Worm (Caenorhabditis elegans) whole organism, L4 larva: Measurements from ENCODE around the gene F49E12.12.

Experiments used
- F10B5.3 ChIP-seq: sonication (generic microtip); optimal IDR thresholded peaks from 2 replicates; lab custom pipeline; 2016; ENCODE audit warnings: mild to moderate bottlenecking, missing genetic modification characterization, missing compliant biosample characterization
- F44E2.7 ChIP-seq: fragments of 200-800 bp; sonication (Bioruptor generic); IDR thresholded peaks from 2 replicates; pipeline ENCODE4 v2.1.2; 2022; ENCODE audit warnings: missing genetic modification characterization, missing compliant biosample characterization
- F49E8.2 ChIP-seq: sonication (generic microtip); optimal IDR thresholded peaks from 2 replicates; lab custom pipeline; 2016; ENCODE audit warnings: missing compliant biosample characterization, mild to moderate bottlenecking, missing genetic modification characterization, borderline replicate concordance
- R02D3.7 ChIP-seq: fragments of 150-350 bp; sonication (generic microtip); optimal IDR thresholded peaks from 3 replicates; lab custom pipeline; 2014; ENCODE audit warnings: missing biosample characterization, missing genetic modification characterization
- T26A8.4 ChIP-seq: fragments of 200-800 bp; sonication (Bioruptor generic); IDR thresholded peaks from 2 replicates; pipeline ENCODE4 v1.3.6; 2022; ENCODE audit warnings: missing genetic modification characterization, missing compliant biosample characterization
- Y48G9A.11 ChIP-seq: fragments of 200-800 bp; sonication (Bioruptor generic); IDR thresholded peaks from 2 replicates; pipeline ENCODE4 v1.3.6; 2022; ENCODE audit warnings: missing genetic modification reagents, missing genetic modification characterization, missing compliant biosample characterization
- ZK337.2 ChIP-seq: fragments of 200-800 bp; sonication (Bioruptor generic); IDR thresholded peaks from 2 replicates; pipeline ENCODE4 v1.3.6; 2022; ENCODE audit warnings: missing genetic modification reagents, missing genetic modification characterization, missing compliant biosample characterization
- ZK546.5 ChIP-seq, 2 experiments: sonication (generic microtip); optimal IDR thresholded peaks; 2 replicates each; lab custom pipeline; 2017; ENCODE audit warnings: missing biosample characterization in 2 of 2, missing genetic modification characterization in 2 of 2
- aha-1 ChIP-seq: fragments of 150-350 bp; peaks from one replicate; lab custom pipeline; 2014; ENCODE audit warnings: missing biosample characterization, missing genetic modification characterization
- arid-1 ChIP-seq: fragments of 200-800 bp; sonication (Bioruptor generic); conservative IDR thresholded peaks from 2 replicates; pipeline ENCODE4 v1.3.6; 2022; ENCODE audit warnings: missing genetic modification reagents, missing genetic modification characterization, missing compliant biosample characterization
- ces-1 ChIP-seq: fragments of 150-350 bp; sonication (generic microtip); optimal IDR thresholded peaks from 4 replicates; lab custom pipeline; 2014; ENCODE audit warnings: missing biosample characterization, missing genetic modification reagents, missing genetic modification characterization
- daf-12 ChIP-seq: fragments of 150-350 bp; optimal IDR thresholded peaks from 2 replicates; lab custom pipeline; 2014; ENCODE audit warnings: missing biosample characterization, missing genetic modification reagents, missing genetic modification characterization
- daf-16 ChIP-seq, 3 experiments: sonication (generic microtip); optimal IDR thresholded peaks; 2 replicates each; lab custom pipeline; 2016 to 2017; ENCODE audit warnings: missing genetic modification characterization in 3 of 3, missing genetic modification reagents in 3 of 3, mild to moderate bottlenecking in 2 of 3, missing compliant biosample characterization in 2 of 3, missing biosample characterization in 1 of 3, moderate library complexity in 1 of 3
- dpl-1 ChIP-seq: fragments of 150-350 bp; optimal IDR thresholded peaks from 2 replicates; lab custom pipeline; 2014; ENCODE audit warnings: missing biosample characterization, missing genetic modification reagents, missing genetic modification characterization
- dve-1 ChIP-seq: sonication (generic microtip); optimal IDR thresholded peaks from 2 replicates; lab custom pipeline; 2017; ENCODE audit warnings: antibody characterized with exemption, mild to moderate bottlenecking, missing genetic modification characterization, missing compliant biosample characterization; ENCODE audit not compliant: insufficient read depth
- gei-8 ChIP-seq: fragments of 200-800 bp; sonication (Bioruptor generic); optimal IDR thresholded peaks from 2 replicates; lab custom pipeline; 2018; ENCODE audit warnings: mild to moderate bottlenecking, missing genetic modification characterization, missing compliant biosample characterization
- hmg-1.1 ChIP-seq: fragments of 200-800 bp; sonication (Bioruptor generic); IDR thresholded peaks from 2 replicates; pipeline ENCODE4 v1.3.6; 2022; ENCODE audit warnings: missing genetic modification reagents, missing genetic modification characterization, missing compliant biosample characterization
- lin-29 ChIP-seq: fragments of 200-800 bp; sonication (Bioruptor generic); IDR thresholded peaks from 2 replicates; pipeline ENCODE4 v1.3.6; 2022; ENCODE audit warnings: missing genetic modification reagents, missing genetic modification characterization, missing compliant biosample characterization
- lin-39 ChIP-seq: fragments of 150-350 bp; optimal IDR thresholded peaks from 2 replicates; lab custom pipeline; 2014; ENCODE audit warnings: missing biosample characterization, missing genetic modification reagents, missing genetic modification characterization
- lsy-2 ChIP-seq, 2 experiments: fragments of 150-350 bp in 1 of 2; sonication (generic microtip) in 1 of 2; optimal IDR thresholded peaks; 2 replicates each; lab custom pipeline; 2014 to 2017; ENCODE audit warnings: missing biosample characterization in 2 of 2, missing genetic modification characterization in 2 of 2
- mdt-29 ChIP-seq: fragments of 200-800 bp; sonication (Bioruptor generic); IDR thresholded peaks from 2 replicates; pipeline ENCODE4 v1.3.6; 2022; ENCODE audit warnings: missing genetic modification reagents, missing genetic modification characterization, missing compliant biosample characterization
- mep-1 ChIP-seq: fragments of 150-350 bp; sonication (generic microtip); optimal IDR thresholded peaks from 3 replicates; lab custom pipeline; 2014; ENCODE audit warnings: missing biosample characterization, missing genetic modification characterization
- mxl-2 ChIP-seq: fragments of 200-800 bp; sonication (Bioruptor generic); conservative IDR thresholded peaks from 2 replicates; pipeline ENCODE4 v1.3.6; 2022; ENCODE audit warnings: missing genetic modification reagents, missing genetic modification characterization, missing compliant biosample characterization
- mxl-3 ChIP-seq: fragments of 200-800 bp; sonication (Bioruptor generic); optimal IDR thresholded peaks from 2 replicates; lab custom pipeline; 2018; ENCODE audit warnings: mild to moderate bottlenecking, missing genetic modification characterization, missing compliant biosample characterization
- nhr-10 ChIP-seq: fragments of 150-350 bp; optimal IDR thresholded peaks from 2 replicates; lab custom pipeline; 2014; ENCODE audit warnings: missing biosample characterization, missing genetic modification characterization
- nhr-102 ChIP-seq: sonication (generic microtip); optimal IDR thresholded peaks from 2 replicates; lab custom pipeline; 2016; ENCODE audit warnings: mild to moderate bottlenecking, missing genetic modification characterization, moderate library complexity, missing compliant biosample characterization
- nhr-28 ChIP-seq: fragments of 150-350 bp; optimal IDR thresholded peaks from 2 replicates; lab custom pipeline; 2014; ENCODE audit warnings: missing biosample characterization, missing genetic modification characterization
- nhr-41 ChIP-seq: fragments of 200-800 bp; sonication (Bioruptor generic); IDR thresholded peaks from 2 replicates; pipeline ENCODE4 v1.3.6; 2022; ENCODE audit warnings: missing genetic modification reagents, missing genetic modification characterization, missing compliant biosample characterization
- nhr-6 ChIP-seq: fragments of 150-350 bp; optimal IDR thresholded peaks from 2 replicates; lab custom pipeline; 2014; ENCODE audit warnings: missing biosample characterization, missing genetic modification characterization
- php-3 ChIP-seq: fragments of 200-800 bp; sonication (Bioruptor generic); IDR thresholded peaks from 2 replicates; pipeline ENCODE4 v1.3.6; 2022; ENCODE audit warnings: missing genetic modification reagents, missing genetic modification characterization, missing compliant biosample characterization
- rbr-2 ChIP-seq: sonication (generic microtip); optimal IDR thresholded peaks from 2 replicates; lab custom pipeline; 2016; ENCODE audit warnings: missing genotype, missing genetic modification characterization, missing compliant biosample characterization
- saeg-2 ChIP-seq: fragments of 200-800 bp; sonication (Bioruptor generic); IDR thresholded peaks from 2 replicates; pipeline ENCODE4 v1.3.6; 2022; ENCODE audit warnings: missing genetic modification reagents, missing genetic modification characterization, missing compliant biosample characterization
- sdz-12 ChIP-seq: fragments of 200-800 bp; sonication (Bioruptor generic); optimal IDR thresholded peaks from 2 replicates; lab custom pipeline; 2018; ENCODE audit warnings: mild to moderate bottlenecking, missing genetic modification characterization, missing compliant biosample characterization
- snpc-1.2 ChIP-seq: fragments of 200-800 bp; sonication (Bioruptor generic); IDR thresholded peaks from 2 replicates; pipeline ENCODE4 v1.3.6; 2022; ENCODE audit warnings: missing genetic modification reagents, missing genetic modification characterization, missing compliant biosample characterization
- unc-130 ChIP-seq: sonication (generic microtip); optimal IDR thresholded peaks from 2 replicates; lab custom pipeline; 2016; ENCODE audit warnings: missing genetic modification reagents, missing genetic modification characterization, missing compliant biosample characterization
- unc-39 ChIP-seq: sonication (generic microtip); optimal IDR thresholded peaks from 2 replicates; lab custom pipeline; 2017; ENCODE audit warnings: missing biosample characterization, missing genetic modification characterization
- unc-62 ChIP-seq, 3 experiments: fragments of 150-350 bp in 1 of 3; sonication (generic microtip); optimal IDR thresholded peaks in 2 of 3; peaks in 1 of 3; 1 replicate in 1 of 3; 2 replicates in 2 of 3; lab custom pipeline; 2014 to 2017; ENCODE audit warnings: missing biosample characterization in 3 of 3, missing genetic modification characterization in 3 of 3, missing genetic modification reagents in 3 of 3, missing genotype in 1 of 3
- zfp-3 ChIP-seq: fragments of 200-800 bp; sonication (Bioruptor generic); conservative IDR thresholded peaks from 2 replicates; pipeline ENCODE4 v1.3.6; 2022; ENCODE audit warnings: missing genetic modification reagents, missing genetic modification characterization, missing compliant biosample characterization
- ztf-7 ChIP-seq: fragments of 150-350 bp; optimal IDR thresholded peaks from 2 replicates; lab custom pipeline; 2014; ENCODE audit warnings: missing biosample characterization, missing genetic modification characterization

Gene F49E12.12

ce11 chrII:8420775-8421388 is 39.6 kb downstream of the F49E12.12 start:
- TF ChIP-seq F10B5.3: no peak
- TF ChIP-seq ztf-7 (tag; lab: Kevin White, UChicago): peak; percentile 82
- TF ChIP-seq F44E2.7 (GFP tag; lab: Robert Waterston, UW): no peak
- peak; percentile 39 for TF ChIP-seq mep-1 (tag; lab: Kevin White, UChicago)
- TF ChIP-seq ces-1 (GFP tag; lab: Kevin White, UChicago): no peak

ce11 chrII:8428758-8428946 is 47.4 kb downstream of the F49E12.12 start, which contains the start of gene F14E5.2:
Gene F14E5.2, minus strand, starts transcription at chrII:8428858.
- no peak for TF ChIP-seq mxl-3 (GFP tag; lab: Kevin White, UChicago)
- TF ChIP-seq mdt-29 (GFP tag; lab: Robert Waterston, UW): no peak
- no peak for TF ChIP-seq T26A8.4 (GFP tag; lab: Robert Waterston, UW)
- no peak for TF ChIP-seq mep-1 (tag; lab: Kevin White, UChicago)
- TF ChIP-seq lin-29 (GFP tag; lab: Robert Waterston, UW): no peak
- no peak for TF ChIP-seq ZK546.5 (tag; optimal IDR thresholded peaks at IDR 0.05; lab: Kevin White, UChicago)
- no peak for TF ChIP-seq mxl-2 (GFP tag; lab: Robert Waterston, UW)
- no peak for TF ChIP-seq aha-1 (tag; lab: Kevin White, UChicago)
- TF ChIP-seq nhr-41 (GFP tag; lab: Robert Waterston, UW): no peak
- TF ChIP-seq snpc-1.2 (GFP tag; lab: Robert Waterston, UW): no peak
- no peak for TF ChIP-seq nhr-10 (tag; lab: Kevin White, UChicago)
- TF ChIP-seq ces-1 (GFP tag; lab: Kevin White, UChicago): no peak
- TF ChIP-seq zfp-3 (GFP tag; lab: Robert Waterston, UW): no peak

- TF ChIP-seq Y48G9A.11 (GFP tag; lab: Robert Waterston, UW): no peak
- no peak for TF ChIP-seq ZK546.5 (tag; optimal IDR thresholded peaks at IDR 0.05; lab: Kevin White, UChicago)
- peak; percentile 52 for TF ChIP-seq F49E8.2 (tag; lab: Kevin White, UChicago)
- TF ChIP-seq T26A8.4 (GFP tag; lab: Robert Waterston, UW): no peak
- peak; percentile 7 for TF ChIP-seq mxl-3 (GFP tag; lab: Kevin White, UChicago)
- TF ChIP-seq R02D3.7: no peak
- no peak for TF ChIP-seq sdz-12 (GFP tag; lab: Kevin White, UChicago)
- no peak for TF ChIP-seq daf-16 (GFP tag; optimal IDR thresholded peaks at IDR 0.05; lab: Kevin White, UChicago)
- TF ChIP-seq daf-16 (tag; optimal IDR thresholded peaks at IDR 0.05; lab: Kevin White, UChicago): peak; percentile 8
- no peak for TF ChIP-seq lin-39
- TF ChIP-seq ZK337.2: no peak
- no peak for TF ChIP-seq dve-1 (tag; lab: Kevin White, UChicago)
- no peak for TF ChIP-seq unc-62 (GFP tag; optimal IDR thresholded peaks at IDR 0.05 in 1 of 2; lab: Kevin White, UChicago)
- no peak for TF ChIP-seq unc-62 (tag; optimal IDR thresholded peaks at IDR 0.05; lab: Kevin White, UChicago)
- TF ChIP-seq gei-8 (GFP tag; lab: Kevin White, UChicago): no peak
- TF ChIP-seq hmg-1.1: peak; percentile 36; the same call in 1 of the 2 replicates
- TF ChIP-seq unc-130 (GFP tag; lab: Kevin White, UChicago): peak; percentile 14
- TF ChIP-seq ztf-7 (tag; lab: Kevin White, UChicago): no peak
- no peak for TF ChIP-seq rbr-2 (tag; lab: Kevin White, UChicago)
- TF ChIP-seq F44E2.7 (GFP tag; lab: Robert Waterston, UW): no peak
- TF ChIP-seq nhr-102 (tag; lab: Kevin White, UChicago): no peak
- TF ChIP-seq php-3 (GFP tag; lab: Robert Waterston, UW): no peak
- no peak for TF ChIP-seq nhr-6 (tag; lab: Kevin White, UChicago)
- peak in 1 of 2 experiments; percentile 43 for TF ChIP-seq lsy-2 (tag; optimal IDR thresholded peaks at IDR 0.05; lab: Kevin White, UChicago)
- peak; percentile 24 for TF ChIP-seq dpl-1 (GFP tag; lab: Kevin White, UChicago)
- no peak for TF ChIP-seq arid-1 (GFP tag; lab: Robert Waterston, UW)
- peak; percentile 19 for TF ChIP-seq nhr-28 (tag; lab: Kevin White, UChicago)
- TF ChIP-seq unc-39: no peak
- no peak for TF ChIP-seq saeg-2 (GFP tag; lab: Robert Waterston, UW)
- TF ChIP-seq daf-12 (tag; lab: Kevin White, UChicago): no peak
- TF ChIP-seq aha-1 (tag; lab: Kevin White, UChicago): peak; percentile 76
Observed at ce11 chrII:8428947-8429919, 47.9 kb downstream of the F49E12.12 start.
